Fruit fly (Drosophila melanogaster) whole organism, adult: Measurements from ENCODE around the gene CG17855.

Experiments
- CG14711 ChIP-seq: fragments of 200-800 bp; sonication (Bioruptor generic); optimal IDR thresholded peaks from 2 replicates; lab custom pipeline; 2018; ENCODE audit warnings: missing biosample characterization, mild to moderate bottlenecking, missing genetic modification characterization, moderate library complexity
- CG1620 ChIP-seq: fragments of 200-800 bp; sonication (Bioruptor generic); optimal IDR thresholded peaks from 2 replicates; lab custom pipeline; 2016; ENCODE audit warnings: missing biosample characterization, missing genetic modification characterization

dm6 chr2L:9585942-9586341 lies 45.6 kb downstream of the CG17855 start:
- TF ChIP-seq CG1620 (no peak), CG14711 (tag; lab: Kevin White, UChicago) (no peak)
